Worm (Caenorhabditis elegans): ENCODE data around the gene sru-24.

- TF ChIP-seq ceh-43 (GFP tag; optimal IDR thresholded peaks at IDR 0.05) = no peak
- TF ChIP-seq pha-4 (tag; optimal IDR thresholded peaks at IDR 0.05) = no peak
- no peak for TF ChIP-seq sptf-1 (tag; optimal IDR thresholded peaks at IDR 0.05)
- TF ChIP-seq bed-3 (GFP tag; optimal IDR thresholded peaks at IDR 0.05) = no peak
These were observed 24.7 kb upstream of the sru-24 start, which contains the start of gene srj-52 for ce11 chrV:695914-696313.

Measured in whole organism, mixed stage, embryonic.